Worm (Caenorhabditis elegans): Measurements from ENCODE around the gene swp-1.

ce11 chrIII:5747185-5747584 lies 41.9 kb upstream of the swp-1 start, which contains the start of gene B0244.4:
- TF ChIP-seq mdl-1 (tag; optimal IDR thresholded peaks at IDR 0.05): no peak
- no peak for TF ChIP-seq elt-3 (tag; optimal IDR thresholded peaks at IDR 0.05)
- no peak for TF ChIP-seq unc-55 (GFP tag; optimal IDR thresholded peaks at IDR 0.05)
- TF ChIP-seq lsy-2 (tag; optimal IDR thresholded peaks at IDR 0.05): no peak
- TF ChIP-seq sma-3 (GFP tag; optimal IDR thresholded peaks at IDR 0.05): no peak
- TF ChIP-seq unc-39 (tag; optimal IDR thresholded peaks at IDR 0.05): no peak
- TF ChIP-seq lin-11 (tag; optimal IDR thresholded peaks at IDR 0.05): no peak
- no peak for TF ChIP-seq ztf-1 (GFP tag; conservative IDR thresholded peaks at IDR 0.05)
- no peak for TF ChIP-seq R02D3.7 (tag; optimal IDR thresholded peaks at IDR 0.05)
- no peak for TF ChIP-seq nhr-11 (tag; optimal IDR thresholded peaks at IDR 0.05)
